Fruit fly (Drosophila melanogaster) whole organism, embryonic: Measurements from ENCODE around the gene CG12448.

Source experiments
- CG1024 ChIP-seq: fragments of 200-800 bp; sonication (Bioruptor generic); IDR thresholded peaks from 2 replicates; pipeline ENCODE4 v1.3.6; 2022; ENCODE audit warnings: missing biosample characterization, missing genetic modification characterization
- CG10267 ChIP-seq: fragments of 200-800 bp; sonication (Bioruptor generic); optimal IDR thresholded peaks from 2 replicates; lab custom pipeline; 2018; ENCODE audit warnings: missing biosample characterization, mild to moderate bottlenecking, missing genetic modification characterization, moderate library complexity
- CG10321 ChIP-seq: fragments of 200-800 bp; sonication (Bioruptor generic); IDR thresholded peaks from 2 replicates; pipeline ENCODE4 v1.3.6; 2022; ENCODE audit warnings: missing biosample characterization, missing genetic modification characterization
- CG11504 ChIP-seq: fragments of 200-800 bp; sonication (Bioruptor generic); optimal IDR thresholded peaks from 3 replicates; lab custom pipeline; 2019; ENCODE audit warnings: missing biosample characterization, mild to moderate bottlenecking, missing genetic modification characterization, moderate library complexity
- CG11695 ChIP-seq: fragments of 200-800 bp; sonication (Bioruptor generic); IDR thresholded peaks from 3 replicates; pipeline ENCODE4 v1.3.6; 2022; ENCODE audit warnings: missing biosample characterization, missing genetic modification characterization
- CG12104 ChIP-seq: fragments of 200-800 bp; sonication (Bioruptor generic); optimal IDR thresholded peaks from 3 replicates; lab custom pipeline; 2016; ENCODE audit warnings: missing biosample characterization, missing genetic modification characterization
- CG12744 ChIP-seq: fragments of 200-800 bp; sonication (Bioruptor generic); optimal IDR thresholded peaks from 2 replicates; lab custom pipeline; 2016; ENCODE audit warnings: missing biosample characterization, missing genetic modification characterization
- CG12769 ChIP-seq: fragments of 200-800 bp; sonication (Bioruptor generic); optimal IDR thresholded peaks from 2 replicates; lab custom pipeline; 2019; ENCODE audit warnings: missing biosample characterization, mild to moderate bottlenecking, missing genetic modification characterization, moderate library complexity
- CG14710 ChIP-seq: fragments of 200-800 bp; sonication (Bioruptor generic); optimal IDR thresholded peaks from 3 replicates; lab custom pipeline; 2019; ENCODE audit warnings: missing biosample characterization, mild to moderate bottlenecking, missing genetic modification characterization, moderate library complexity
- CG16813 ChIP-seq: fragments of 200-800 bp; sonication (Bioruptor generic); IDR thresholded peaks from 3 replicates; pipeline ENCODE4 v1.3.6; 2022; ENCODE audit warnings: missing biosample characterization, missing genetic modification characterization; ENCODE audit not compliant: partially characterized antibody
- CG18262 ChIP-seq: fragments of 200-800 bp; optimal IDR thresholded peaks from 3 replicates; lab custom pipeline; 2019; ENCODE audit warnings: missing biosample characterization, mild to moderate bottlenecking, missing genetic modification characterization, moderate library complexity
- CG18764 ChIP-seq: fragments of 200-800 bp; sonication (Bioruptor generic); optimal IDR thresholded peaks from 3 replicates; lab custom pipeline; 2016; ENCODE audit warnings: missing biosample characterization, missing genetic modification characterization
- CG32532 ChIP-seq: fragments of 200-800 bp; sonication (Bioruptor generic); IDR thresholded peaks from 2 replicates; pipeline ENCODE4 v1.3.6; 2022; ENCODE audit warnings: missing biosample characterization, missing genetic modification characterization
- CG33557 ChIP-seq: fragments of 200-800 bp; sonication (Bioruptor generic); optimal IDR thresholded peaks from 2 replicates; lab custom pipeline; 2019; ENCODE audit warnings: missing biosample characterization, mild to moderate bottlenecking, missing genetic modification characterization, moderate library complexity
- CG4820 ChIP-seq: fragments of 200-800 bp; sonication (Bioruptor generic); optimal IDR thresholded peaks from 3 replicates; lab custom pipeline; 2016; ENCODE audit warnings: missing biosample characterization, missing genetic modification characterization
- CG4854 ChIP-seq: fragments of 200-800 bp; sonication (Bioruptor generic); optimal IDR thresholded peaks from 2 replicates; lab custom pipeline; 2016; ENCODE audit warnings: missing biosample characterization, missing genetic modification characterization, inconsistent platforms
- CG6791 ChIP-seq: fragments of 200-800 bp; sonication (Bioruptor generic); IDR thresholded peaks from 3 replicates; pipeline ENCODE4 v1.3.6; 2022; ENCODE audit warnings: missing biosample characterization, missing genetic modification characterization; ENCODE audit not compliant: partially characterized antibody
- CG7271 ChIP-seq: fragments of 200-800 bp; sonication (Bioruptor generic); optimal IDR thresholded peaks from 2 replicates; lab custom pipeline; 2018; ENCODE audit warnings: missing biosample characterization, mild to moderate bottlenecking, missing genetic modification characterization, moderate library complexity
- CG7556 ChIP-seq: fragments of 200-800 bp; sonication (Bioruptor generic); optimal IDR thresholded peaks from 2 replicates; lab custom pipeline; 2017; ENCODE audit warnings: missing biosample characterization, mild to moderate bottlenecking, missing genetic modification characterization
- Camta ChIP-seq: fragments of 200-800 bp; sonication (Bioruptor generic); optimal IDR thresholded peaks from 2 replicates; lab custom pipeline; 2016; ENCODE audit warnings: missing biosample characterization, missing genetic modification characterization
- D19B ChIP-seq: fragments of 200-800 bp; sonication (Bioruptor generic); optimal IDR thresholded peaks from 2 replicates; lab custom pipeline; 2017; ENCODE audit warnings: missing biosample characterization, mild to moderate bottlenecking, missing genetic modification characterization
- Doc2 ChIP-seq: fragments of 200-800 bp; sonication (Bioruptor generic); IDR thresholded peaks from 2 replicates; pipeline ENCODE4 v1.3.6; 2022; ENCODE audit warnings: missing biosample characterization, missing genetic modification characterization
- Fer1 ChIP-seq: fragments of 200-800 bp; sonication (Bioruptor generic); optimal IDR thresholded peaks from 2 replicates; lab custom pipeline; 2017; ENCODE audit warnings: missing biosample characterization, mild to moderate bottlenecking, missing genetic modification characterization
- Hand ChIP-seq: fragments of 200-800 bp; sonication (Bioruptor generic); optimal IDR thresholded peaks from 2 replicates; lab custom pipeline; 2017; ENCODE audit warnings: mild to moderate bottlenecking, missing biosample characterization, missing genetic modification reagents, missing genetic modification characterization
- Hsf ChIP-seq: fragments of 200-800 bp; sonication (Bioruptor generic); optimal IDR thresholded peaks from 3 replicates; lab custom pipeline; 2016; ENCODE audit warnings: missing biosample characterization, missing genetic modification characterization
- Mrtf ChIP-seq: fragments of 200-800 bp; sonication (Bioruptor generic); IDR thresholded peaks from 3 replicates; pipeline ENCODE4 v1.3.6; 2022; ENCODE audit warnings: missing biosample characterization, missing genetic modification characterization
- NK7.1 ChIP-seq: fragments of 200-800 bp; sonication (Bioruptor generic); optimal IDR thresholded peaks from 3 replicates; lab custom pipeline; 2016; ENCODE audit warnings: missing biosample characterization, missing genetic modification characterization
- Pdp1 ChIP-seq, 2 experiments: fragments of 200-800 bp; sonication (Bioruptor generic); optimal IDR thresholded peaks; 3 replicates each; lab custom pipeline; 2016; ENCODE audit warnings: missing biosample characterization in 2 of 2, missing genetic modification characterization in 2 of 2, mild to moderate bottlenecking in 1 of 2, moderate library complexity in 1 of 2
- Scr ChIP-seq: fragments of 200-800 bp; sonication (Bioruptor generic); IDR thresholded peaks from 2 replicates; pipeline ENCODE4 v1.3.6; 2022; ENCODE audit warnings: missing biosample characterization, missing genetic modification characterization; ENCODE audit not compliant: partially characterized antibody
- Vsx1 ChIP-seq: fragments of 200-800 bp; sonication (Bioruptor generic); optimal IDR thresholded peaks from 2 replicates; lab custom pipeline; 2017; ENCODE audit warnings: missing biosample characterization, mild to moderate bottlenecking, missing genetic modification characterization, missing genetic modification reagents
- YL-1 ChIP-seq: fragments of 200-800 bp; sonication (Bioruptor generic); optimal IDR thresholded peaks from 3 replicates; lab custom pipeline; 2017; ENCODE audit warnings: missing biosample characterization, mild to moderate bottlenecking, missing genetic modification characterization
- amos ChIP-seq: fragments of 200-800 bp; sonication (Bioruptor generic); IDR thresholded peaks from 2 replicates; pipeline ENCODE4 v1.3.6; 2022; ENCODE audit warnings: missing biosample characterization, missing genetic modification characterization; ENCODE audit not compliant: partially characterized antibody
- btn ChIP-seq: fragments of 200-800 bp; sonication (Bioruptor generic); optimal IDR thresholded peaks from 2 replicates; lab custom pipeline; 2016; ENCODE audit warnings: missing biosample characterization, missing genetic modification characterization
- chn ChIP-seq: fragments of 200-800 bp; sonication (Bioruptor generic); optimal IDR thresholded peaks from 2 replicates; lab custom pipeline; 2016; ENCODE audit warnings: missing biosample characterization, missing genetic modification characterization
- crp ChIP-seq, 2 experiments: fragments of 200-800 bp; sonication (Bioruptor generic); optimal IDR thresholded peaks; 2 replicates in 1 of 2; 3 replicates in 1 of 2; lab custom pipeline; 2017; ENCODE audit warnings: missing biosample characterization in 2 of 2, missing genetic modification characterization in 2 of 2, mild to moderate bottlenecking in 1 of 2, moderate library complexity in 1 of 2
- gce ChIP-seq: fragments of 200-800 bp; sonication (Bioruptor generic); IDR thresholded peaks from 3 replicates; pipeline ENCODE4 v1.3.6; 2022; ENCODE audit warnings: missing biosample characterization, missing genetic modification characterization
- hbn ChIP-seq: fragments of 200-800 bp; sonication (Bioruptor generic); IDR thresholded peaks from 2 replicates; pipeline ENCODE4 v1.3.6; 2022; ENCODE audit warnings: missing biosample characterization, missing genetic modification characterization; ENCODE audit not compliant: partially characterized antibody
- inv ChIP-seq: fragments of 200-800 bp; sonication (Bioruptor generic); IDR thresholded peaks from 2 replicates; pipeline ENCODE4 v1.3.6; 2022; ENCODE audit warnings: missing biosample characterization, missing genetic modification characterization; ENCODE audit not compliant: partially characterized antibody
- nerfin-2 ChIP-seq: fragments of 200-800 bp; sonication (Bioruptor generic); IDR thresholded peaks from 2 replicates; pipeline ENCODE4 v1.3.6; 2022; ENCODE audit warnings: missing biosample characterization, missing genetic modification characterization; ENCODE audit not compliant: partially characterized antibody
- nmo ChIP-seq: fragments of 200-800 bp; sonication (Bioruptor generic); optimal IDR thresholded peaks from 2 replicates; lab custom pipeline; 2018; ENCODE audit warnings: missing biosample characterization, mild to moderate bottlenecking, missing genetic modification characterization, moderate library complexity
- nom ChIP-seq: fragments of 200-800 bp; sonication (Bioruptor generic); optimal IDR thresholded peaks from 2 replicates; lab custom pipeline; 2017; ENCODE audit warnings: missing biosample characterization, missing genetic modification characterization, mild to moderate bottlenecking, moderate library complexity, missing genetic modification reagents
- peb ChIP-seq: fragments of 200-800 bp; sonication (Bioruptor generic); IDR thresholded peaks from 2 replicates; pipeline ENCODE4 v1.3.6; 2022; ENCODE audit warnings: missing biosample characterization, missing genetic modification characterization
- pnt ChIP-seq: fragments of 200-800 bp; sonication (Bioruptor generic); optimal IDR thresholded peaks from 3 replicates; lab custom pipeline; 2016; ENCODE audit warnings: missing biosample characterization, missing genetic modification characterization
- ro ChIP-seq: fragments of 200-800 bp; sonication (Bioruptor generic); IDR thresholded peaks from 2 replicates; pipeline ENCODE4 v1.3.6; 2022; ENCODE audit warnings: missing biosample characterization, missing genetic modification characterization
- schlank ChIP-seq: fragments of 200-800 bp; sonication (Bioruptor generic); optimal IDR thresholded peaks from 2 replicates; lab custom pipeline; 2018; ENCODE audit warnings: missing biosample characterization, mild to moderate bottlenecking, missing genetic modification characterization
- tin ChIP-seq: fragments of 200-800 bp; sonication (Bioruptor generic); optimal IDR thresholded peaks from 3 replicates; lab custom pipeline; 2016; ENCODE audit warnings: missing biosample characterization, missing genetic modification characterization
- trem ChIP-seq: fragments of 200-800 bp; optimal IDR thresholded peaks from 3 replicates; lab custom pipeline; 2019; ENCODE audit warnings: missing biosample characterization, mild to moderate bottlenecking, missing genetic modification characterization, moderate library complexity
- zfh1 ChIP-seq: fragments of 200-800 bp; sonication (Bioruptor generic); IDR thresholded peaks from 3 replicates; pipeline ENCODE4 v1.3.6; 2022; ENCODE audit warnings: missing biosample characterization, missing genetic modification characterization

CG12448 gene

dm6 chr2L:15910937-15911590 lies 30.2 kb upstream of the CG12448 start (continued):
- TF ChIP-seq D19B (GFP tag; lab: Kevin White, UChicago) (peak; percentile 81), chn (GFP tag; lab: Kevin White, UChicago) (peak; percentile 96), CG33557 (GFP tag; lab: Kevin White, UChicago) (peak; percentile 90), trem (peak; percentile 92), CG14710 (tag; lab: Kevin White, UChicago) (peak; percentile 91), CG16813 (GFP tag; lab: Robert Waterston, UW) (no peak), nerfin-2 (GFP tag; lab: Robert Waterston, UW) (no peak; the same call in 1 of the 2 replicates), CG11504 (tag; lab: Kevin White, UChicago) (peak; percentile 95), schlank (tag; lab: Kevin White, UChicago) (peak; percentile 90), pnt (GFP tag; lab: Kevin White, UChicago) (peak; percentile 93), Scr (GFP tag; lab: Robert Waterston, UW) (0 out of 2 replicates have a peak, but pooled peaks have one; percentile 14), Hsf (GFP tag; lab: Kevin White, UChicago) (peak; percentile 96), amos (GFP tag; lab: Robert Waterston, UW) (no peak), zfh1 (GFP tag; lab: Robert Waterston, UW) (peak; percentile 95), CG7556 (GFP tag; lab: Kevin White, UChicago) (peak; percentile 96), Pdp1 (GFP tag; optimal IDR thresholded peaks at IDR 0.05; lab: Kevin White, UChicago) (peak; percentile 91 to 96), CG32532 (GFP tag; lab: Robert Waterston, UW) (peak; percentile 94), CG4820 (GFP tag; lab: Kevin White, UChicago) (peak; percentile 95), inv (GFP tag; lab: Robert Waterston, UW) (peak; percentile 44; the same call in 1 of the 2 replicates), CG6791 (GFP tag; lab: Robert Waterston, UW) (no peak), CG10267 (tag; lab: Kevin White, UChicago) (peak; percentile 90), nmo (GFP tag; lab: Kevin White, UChicago) (peak; percentile 96), btn (peak; percentile 93), CG12744 (GFP tag; lab: Kevin White, UChicago) (peak; percentile 95), Vsx1 (GFP tag; lab: Kevin White, UChicago) (peak; percentile 87), CG12104 (peak; percentile 91), NK7.1 (GFP tag; lab: Kevin White, UChicago) (peak; percentile 93), CG4854 (GFP tag; lab: Kevin White, UChicago) (peak; percentile 92), hbn (GFP tag; lab: Robert Waterston, UW) (0 out of 2 replicates have a peak, but pooled peaks have one; percentile 2), Fer1 (GFP tag; lab: Kevin White, UChicago) (peak; percentile 93), crp (GFP tag; optimal IDR thresholded peaks at IDR 0.05; lab: Kevin White, UChicago) (peak; percentile 2 to 64), CG10321 (GFP tag; lab: Robert Waterston, UW) (peak; percentile 76; the same call in 1 of the 2 replicates), tin (GFP tag; lab: Kevin White, UChicago) (peak; percentile 93), Hand (GFP tag; lab: Kevin White, UChicago) (peak; percentile 77), CG1024 (GFP tag; lab: Robert Waterston, UW) (peak; percentile 87), Mrtf (peak; percentile 93), CG18262 (peak; percentile 97), peb (GFP tag; lab: Robert Waterston, UW) (peak; percentile 93), CG18764 (GFP tag; lab: Kevin White, UChicago) (peak; percentile 90), CG11695 (peak; percentile 98), CG12769 (tag; lab: Kevin White, UChicago) (peak; percentile 99), nom (peak; percentile 78), ro (GFP tag; lab: Robert Waterston, UW) (peak; percentile 88), YL-1 (GFP tag; lab: Kevin White, UChicago) (peak; percentile 81), gce (GFP tag; lab: Robert Waterston, UW) (peak; percentile 94), Doc2 (peak; percentile 76; the same call in 1 of the 2 replicates), CG7271 (peak; percentile 71), Camta (GFP tag; lab: Kevin White, UChicago) (peak; percentile 94)
